Worm (Caenorhabditis elegans): ENCODE results near the gene Y64H9A.2.
A peak's percentile ranks its signal among the peaks of the same experiment; 100 is the strongest.

The Y64H9A.2 gene

ce11 chrX:5075538-5075937, 31.8 kb downstream of the Y64H9A.2 start:
- no peak for TF ChIP-seq lin-39 (tag; optimal IDR thresholded peaks at IDR 0.05)
- TF ChIP-seq aha-1 (tag) = peak; percentile 70

DNA sequence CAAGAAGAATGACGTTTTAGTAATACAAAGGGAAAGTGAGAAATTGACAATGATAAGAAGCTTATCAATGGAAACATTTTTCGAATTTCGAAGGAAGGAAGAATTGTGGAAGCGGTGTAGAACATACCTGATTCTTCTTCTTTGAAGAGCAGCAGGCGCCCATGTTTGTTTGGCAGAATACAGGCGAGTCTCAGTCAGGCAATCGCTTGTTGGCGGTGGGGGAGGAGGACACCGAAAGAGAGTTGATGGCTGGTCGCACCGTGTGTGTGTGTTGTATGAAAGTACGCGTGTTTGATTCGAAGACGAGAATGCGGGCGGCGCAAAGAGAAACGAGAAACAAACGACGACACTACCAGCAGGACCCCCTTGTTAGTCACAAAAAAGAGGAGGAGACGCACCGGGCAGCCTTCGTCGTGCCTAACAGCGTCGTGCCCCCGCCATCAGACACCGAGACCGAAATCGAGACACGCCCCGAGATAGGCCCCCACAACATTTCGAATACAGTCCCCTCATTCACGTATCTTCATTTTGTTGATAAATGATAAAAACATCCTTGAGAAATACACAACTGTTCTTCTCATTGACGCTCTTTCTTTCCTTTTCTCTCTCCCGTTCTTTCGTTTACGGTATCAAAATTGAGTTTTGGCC, 34.0 kb downstream of the Y64H9A.2 start, which contains the start of gene cal-5:
cal-5 (minus strand) TSS at position 266 of the 648 bp plus-strand sequence.
- no peak for TF ChIP-seq zip-11 (GFP tag; IDR thresholded peaks at IDR 0.05)
- peak; percentile 9 for TF ChIP-seq nhr-28 (tag; optimal IDR thresholded peaks at IDR 0.05)
- peak; percentile 79 for TF ChIP-seq hlh-11 (tag; optimal IDR thresholded peaks at IDR 0.05)
- no peak for TF ChIP-seq nhr-237 (tag; optimal IDR thresholded peaks at IDR 0.05)
- no peak for TF ChIP-seq vab-7 (GFP tag; IDR thresholded peaks at IDR 0.05)
- TF ChIP-seq dmd-9 (GFP tag; IDR thresholded peaks at IDR 0.05) = no peak
- TF ChIP-seq attf-4 (tag; optimal IDR thresholded peaks at IDR 0.05) = no peak
- TF ChIP-seq madf-9 (GFP tag; conservative IDR thresholded peaks at IDR 0.05) = no peak
- TF ChIP-seq ces-1 (GFP tag; optimal IDR thresholded peaks at IDR 0.05) = no peak
- TF ChIP-seq nhr-41 (GFP tag; IDR thresholded peaks at IDR 0.05) = no peak
- no peak for TF ChIP-seq Y48G9A.11 (GFP tag; IDR thresholded peaks at IDR 0.05)
- TF ChIP-seq ztf-7 (tag; optimal IDR thresholded peaks at IDR 0.05) = no peak
- TF ChIP-seq D1046.2 (GFP tag; IDR thresholded peaks at IDR 0.05) = no peak
- no peak for TF ChIP-seq unc-39 (tag; optimal IDR thresholded peaks at IDR 0.05)
- no peak for TF ChIP-seq ceh-62 (tag; optimal IDR thresholded peaks at IDR 0.05)
- TF ChIP-seq nhr-10 (tag; optimal IDR thresholded peaks at IDR 0.05) = no peak
- peak; percentile 4 for TF ChIP-seq dpl-1 (GFP tag; optimal IDR thresholded peaks at IDR 0.05)
- no peak for TF ChIP-seq ceh-32 (tag; optimal IDR thresholded peaks at IDR 0.05; ENCODE audit: poor library complexity)
- 0 out of 2 replicates have a peak, but pooled peaks have one; percentile 15 for TF ChIP-seq ctbp-1 (GFP tag; IDR thresholded peaks at IDR 0.05)
- TF ChIP-seq tra-1 (GFP tag; IDR thresholded peaks at IDR 0.05) = no peak
- peak in 1 of 2 experiments; percentile 88 for TF ChIP-seq unc-62 (GFP tag; optimal IDR thresholded peaks at IDR 0.05 in 1 of 2)
- no peak for TF ChIP-seq unc-62 (tag; optimal IDR thresholded peaks at IDR 0.05)
- TF ChIP-seq F37D6.2 (tag; optimal IDR thresholded peaks at IDR 0.05) = no peak
- no peak for TF ChIP-seq lin-29 (GFP tag; IDR thresholded peaks at IDR 0.05)
- no peak for TF ChIP-seq ama-1 (optimal IDR thresholded peaks at IDR 0.05)
- no peak for TF ChIP-seq daf-19 (GFP tag; conservative IDR thresholded peaks at IDR 0.05)
- TF ChIP-seq sdz-12 (GFP tag; optimal IDR thresholded peaks at IDR 0.05) = no peak
- TF ChIP-seq pqm-1 (tag; optimal IDR thresholded peaks at IDR 0.05) = peak; percentile 66
- peak; percentile 94 for TF ChIP-seq mxl-3 (GFP tag; optimal IDR thresholded peaks at IDR 0.05)
- TF ChIP-seq ZK337.2 (GFP tag; IDR thresholded peaks at IDR 0.05) = 0 out of 2 replicates have a peak, but pooled peaks have one; percentile 13
- no peak for TF ChIP-seq fkh-10 (GFP tag; optimal IDR thresholded peaks at IDR 0.05)
- TF ChIP-seq zfp-2 (tag; optimal IDR thresholded peaks at IDR 0.05) = no peak
- no peak for TF ChIP-seq nhr-102 (tag; optimal IDR thresholded peaks at IDR 0.05)
- TF ChIP-seq daf-12 (tag; optimal IDR thresholded peaks at IDR 0.05) = no peak
- no peak for TF ChIP-seq arid-1 (GFP tag; conservative IDR thresholded peaks at IDR 0.05)
- TF ChIP-seq nhr-76 (tag; optimal IDR thresholded peaks at IDR 0.05) = no peak
- no peak for TF ChIP-seq lin-39 (tag; optimal IDR thresholded peaks at IDR 0.05)
- TF ChIP-seq hif-1 (tag; optimal IDR thresholded peaks at IDR 0.05) = no peak
- TF ChIP-seq ceh-82 (tag; optimal IDR thresholded peaks at IDR 0.05) = no peak
- no peak for TF ChIP-seq daf-16 (GFP tag; optimal IDR thresholded peaks at IDR 0.05)
- peak; percentile 64 for TF ChIP-seq daf-16 (tag; optimal IDR thresholded peaks at IDR 0.05)
- no peak; the same call in 1 of the 2 replicates for TF ChIP-seq pha-4 (GFP tag; IDR thresholded peaks at IDR 0.05)
- no peak for TF ChIP-seq pha-4 (tag; optimal IDR thresholded peaks at IDR 0.05)
- no peak for TF ChIP-seq tag-97 (GFP tag; IDR thresholded peaks at IDR 0.05)
- no peak for TF ChIP-seq F44E2.7 (GFP tag; IDR thresholded peaks at IDR 0.05)
- no peak for TF ChIP-seq zip-2 (tag; optimal IDR thresholded peaks at IDR 0.05)
- no peak for TF ChIP-seq egl-27 (tag; optimal IDR thresholded peaks at IDR 0.05)
- peak; percentile 35; the same call in 1 of the 2 replicates for TF ChIP-seq egl-43 (GFP tag; IDR thresholded peaks at IDR 0.05)
- TF ChIP-seq dmd-6 (GFP tag; IDR thresholded peaks at IDR 0.05) = peak; percentile 74
- TF ChIP-seq spr-1 (tag; optimal IDR thresholded peaks at IDR 0.05) = no peak
